Worm (Caenorhabditis elegans): ENCODE results near the gene dlat-2.

dlat-2 gene

DNA sequence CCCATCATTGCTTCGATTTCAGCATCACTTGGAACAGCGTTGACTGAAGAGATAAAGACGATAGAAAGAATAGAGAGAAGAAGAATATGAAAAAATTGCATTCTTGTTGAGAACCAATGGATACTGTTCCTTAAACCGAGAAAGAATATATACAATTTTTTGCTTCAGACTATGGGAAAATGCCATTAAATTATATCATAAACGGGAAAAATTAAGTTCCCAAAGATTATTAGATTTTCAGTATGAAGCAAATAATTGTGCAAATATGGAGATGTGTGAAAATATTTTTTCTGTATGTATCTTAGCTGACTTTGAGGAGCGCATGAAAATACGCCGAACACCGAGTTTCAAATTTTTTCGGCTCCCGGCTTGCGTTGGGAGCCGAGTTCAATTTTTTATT, 27.1 kb downstream of the dlat-2 start, which contains the start of gene T02D1.9:
Gene T02D1.9 (minus strand): TSS at position 101 of the 400 bp plus-strand sequence.
- TF ChIP-seq nhr-10 (tag; optimal IDR thresholded peaks at IDR 0.05) (no peak), ztf-4 (tag; optimal IDR thresholded peaks at IDR 0.05) (no peak), ztf-1 (GFP tag; conservative IDR thresholded peaks at IDR 0.05) (no peak), F13H6.1 (tag; optimal IDR thresholded peaks at IDR 0.05) (no peak), nhr-11 (tag; optimal IDR thresholded peaks at IDR 0.05) (no peak), C34F6.9 (tag; optimal IDR thresholded peaks at IDR 0.05) (no peak), unc-39 (tag; optimal IDR thresholded peaks at IDR 0.05) (no peak), unc-62 (GFP tag; optimal IDR thresholded peaks at IDR 0.05) (no peak), blmp-1 (tag; optimal IDR thresholded peaks at IDR 0.05; ENCODE audit: insufficient read depth) (no peak), skn-1 (tag; optimal IDR thresholded peaks at IDR 0.05) (no peak), ama-1 (optimal IDR thresholded peaks at IDR 0.05) (no peak), fos-1 (tag; optimal IDR thresholded peaks at IDR 0.05) (no peak), sma-3 (GFP tag; optimal IDR thresholded peaks at IDR 0.05) (no peak)

DNA sequence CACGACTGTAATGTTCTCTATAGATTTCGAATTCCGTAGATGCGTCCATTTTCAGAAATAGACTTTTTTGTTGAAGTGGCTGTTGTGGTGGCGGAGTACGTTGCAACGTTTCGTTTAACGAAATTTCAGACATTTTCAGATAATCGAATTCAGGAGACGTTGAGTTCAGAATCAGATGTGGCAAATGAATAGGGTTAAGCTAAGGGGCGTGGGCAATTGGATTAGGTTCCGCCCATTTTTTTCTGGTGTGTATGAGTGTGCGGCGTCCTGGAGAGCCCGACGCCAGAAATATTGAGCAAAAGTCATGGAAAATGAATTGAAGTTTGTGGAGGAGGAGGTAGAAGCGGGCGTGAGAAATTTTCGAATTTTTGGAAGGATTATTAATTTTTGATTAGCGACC, 32.9 kb downstream of the dlat-2 start:
- TF ChIP-seq nhr-77 (tag; optimal IDR thresholded peaks at IDR 0.05): no peak
- TF ChIP-seq nhr-237 (tag; optimal IDR thresholded peaks at IDR 0.05): no peak
- no peak for TF ChIP-seq elt-1 (tag; optimal IDR thresholded peaks at IDR 0.05)
- TF ChIP-seq ceh-82 (tag; optimal IDR thresholded peaks at IDR 0.05): no peak
- TF ChIP-seq nhr-6 (tag; optimal IDR thresholded peaks at IDR 0.05): no peak
- no peak for TF ChIP-seq sma-9 (GFP tag; optimal IDR thresholded peaks at IDR 0.05)
- TF ChIP-seq sma-9 (tag; optimal IDR thresholded peaks at IDR 0.05): no peak
- TF ChIP-seq snpc-4 (tag; optimal IDR thresholded peaks at IDR 0.05): no peak
- TF ChIP-seq Y55F3AM.14 (GFP tag; optimal IDR thresholded peaks at IDR 0.05): no peak
- TF ChIP-seq nhr-10 (tag; optimal IDR thresholded peaks at IDR 0.05): no peak
- TF ChIP-seq dmd-4 (tag; optimal IDR thresholded peaks at IDR 0.05): no peak
- TF ChIP-seq crh-2 (tag; optimal IDR thresholded peaks at IDR 0.05): no peak

DNA sequence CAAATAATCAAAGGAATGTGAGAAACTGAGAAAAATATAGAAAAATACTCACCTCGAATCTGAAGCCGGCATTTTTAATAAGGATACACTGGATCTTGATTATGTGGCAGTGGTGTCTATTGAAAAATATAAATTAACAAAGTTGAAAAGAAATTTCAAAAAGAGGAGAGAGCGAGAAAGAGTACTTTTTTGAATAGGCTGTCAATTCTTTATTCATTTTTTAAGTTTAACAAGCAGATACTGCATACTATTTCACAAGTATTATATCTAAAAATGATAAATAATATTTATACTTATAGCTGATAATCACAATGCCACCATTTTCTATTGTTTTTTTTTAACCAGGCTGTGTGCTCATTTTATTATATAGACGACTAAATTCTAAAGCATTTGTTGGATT, 37.3 kb downstream of the dlat-2 start, which contains the start of gene npr-26:
Gene npr-26 (minus strand): TSS at position 101 of the 400 bp plus-strand sequence.
- TF ChIP-seq peb-1 (tag; optimal IDR thresholded peaks at IDR 0.05) (no peak), nhr-25 (tag; optimal IDR thresholded peaks at IDR 0.05) (no peak), ztf-1 (GFP tag; conservative IDR thresholded peaks at IDR 0.05) (no peak), elt-3 (tag; optimal IDR thresholded peaks at IDR 0.05) (no peak), Y55F3AM.14 (GFP tag; optimal IDR thresholded peaks at IDR 0.05) (no peak), nhr-11 (tag; optimal IDR thresholded peaks at IDR 0.05) (no peak), lin-13 (GFP tag; optimal IDR thresholded peaks at IDR 0.05) (no peak), egl-27 (tag; optimal IDR thresholded peaks at IDR 0.05) (no peak), lin-39 (tag; optimal IDR thresholded peaks at IDR 0.05) (no peak), dmd-4 (tag; optimal IDR thresholded peaks at IDR 0.05) (no peak), zag-1 (tag; optimal IDR thresholded peaks at IDR 0.05) (no peak)

DNA sequence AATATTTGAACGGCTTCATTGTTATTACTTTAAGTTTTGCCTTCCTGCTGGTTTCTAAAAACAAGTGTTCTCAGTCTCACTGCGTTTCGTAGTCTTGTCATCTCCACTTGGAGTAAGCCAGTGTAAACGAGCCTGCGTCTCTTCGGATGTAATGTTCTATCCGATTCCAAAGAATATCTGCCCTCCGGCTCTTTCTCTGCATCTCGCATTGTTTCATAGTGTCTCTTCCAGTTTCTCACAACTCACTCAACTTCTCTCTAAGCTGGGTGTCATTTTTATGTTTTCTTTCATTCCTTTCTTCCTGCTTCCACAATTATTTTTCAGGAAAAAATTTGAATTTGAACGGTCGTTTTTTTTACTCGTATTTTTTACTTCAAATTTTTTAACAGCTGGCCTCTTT, 46.5 kb downstream of the dlat-2 start:
- TF ChIP-seq nhr-6 (tag; optimal IDR thresholded peaks at IDR 0.05) (no peak), lsy-2 (tag; optimal IDR thresholded peaks at IDR 0.05) (no peak), unc-55 (GFP tag; optimal IDR thresholded peaks at IDR 0.05) (peak; percentile 64), unc-39 (tag; optimal IDR thresholded peaks at IDR 0.05) (no peak), C34F6.9 (tag; optimal IDR thresholded peaks at IDR 0.05) (peak; percentile 32), ceh-82 (tag; optimal IDR thresholded peaks at IDR 0.05) (no peak), snpc-4 (tag; optimal IDR thresholded peaks at IDR 0.05) (no peak), nhr-11 (tag; optimal IDR thresholded peaks at IDR 0.05) (no peak), sma-3 (GFP tag; optimal IDR thresholded peaks at IDR 0.05) (no peak), elt-3 (tag; optimal IDR thresholded peaks at IDR 0.05) (no peak), dmd-4 (tag; optimal IDR thresholded peaks at IDR 0.05) (no peak), nhr-25 (tag; optimal IDR thresholded peaks at IDR 0.05) (no peak), nhr-237 (tag; optimal IDR thresholded peaks at IDR 0.05) (no peak), peb-1 (tag; optimal IDR thresholded peaks at IDR 0.05) (no peak), fos-1 (tag; optimal IDR thresholded peaks at IDR 0.05) (no peak), elt-1 (tag; optimal IDR thresholded peaks at IDR 0.05) (no peak), sma-9 (GFP tag; optimal IDR thresholded peaks at IDR 0.05) (peak; percentile 33), sma-9 (tag; optimal IDR thresholded peaks at IDR 0.05) (no peak), aly-2 (tag; optimal IDR thresholded peaks at IDR 0.05) (no peak), F13H6.1 (tag; optimal IDR thresholded peaks at IDR 0.05) (peak; percentile 5), lin-13 (GFP tag; optimal IDR thresholded peaks at IDR 0.05) (no peak), ZK546.5 (tag; optimal IDR thresholded peaks at IDR 0.05) (no peak), ztf-4 (tag; optimal IDR thresholded peaks at IDR 0.05) (no peak), lin-11 (tag; optimal IDR thresholded peaks at IDR 0.05) (no peak), nhr-129 (tag; optimal IDR thresholded peaks at IDR 0.05) (no peak), nhr-23 (tag; optimal IDR thresholded peaks at IDR 0.05) (no peak), nhr-21 (tag; optimal IDR thresholded peaks at IDR 0.05) (no peak), alr-1 (tag; optimal IDR thresholded peaks at IDR 0.05) (no peak), R02D3.7 (tag; optimal IDR thresholded peaks at IDR 0.05) (no peak), ztf-11 (tag; optimal IDR thresholded peaks at IDR 0.05) (no peak), nhr-12 (tag; optimal IDR thresholded peaks at IDR 0.05) (no peak), ztf-1 (GFP tag; conservative IDR thresholded peaks at IDR 0.05) (no peak), Y55F3AM.14 (GFP tag; optimal IDR thresholded peaks at IDR 0.05) (no peak), gmeb-1 (tag; optimal IDR thresholded peaks at IDR 0.05) (no peak), egl-27 (tag; optimal IDR thresholded peaks at IDR 0.05) (no peak)
